Fruit fly (Drosophila melanogaster) whole organism, pupa: Measurements from ENCODE around the gene CG13364.

Experiments
- CG13204 ChIP-seq: fragments of 200-800 bp; sonication (Bioruptor generic); optimal IDR thresholded peaks from 2 replicates; lab custom pipeline; 2018; ENCODE audit warnings: missing biosample characterization, mild to moderate bottlenecking, missing genetic modification characterization, moderate library complexity
- CG17806 ChIP-seq: fragments of 200-800 bp; sonication (Bioruptor generic); optimal IDR thresholded peaks from 2 replicates; lab custom pipeline; 2018; ENCODE audit warnings: missing biosample characterization, mild to moderate bottlenecking, missing genetic modification characterization, moderate library complexity
- CG32121 ChIP-seq: fragments of 200-800 bp; sonication (Bioruptor generic); IDR thresholded peaks from 2 replicates; pipeline ENCODE4 v1.3.6; 2022; ENCODE audit warnings: missing biosample characterization, missing genetic modification characterization
- CG34367 ChIP-seq: fragments of 200-800 bp; sonication (Bioruptor generic); optimal IDR thresholded peaks from 2 replicates; lab custom pipeline; 2018; ENCODE audit warnings: missing biosample characterization, mild to moderate bottlenecking, missing genetic modification characterization
- CG4496 ChIP-seq: fragments of 200-800 bp; sonication (Bioruptor generic); IDR thresholded peaks from 3 replicates; pipeline ENCODE4 v1.3.6; 2022; ENCODE audit warnings: missing biosample characterization, missing genetic modification characterization
- CG8159 ChIP-seq: fragments of 200-800 bp; sonication (Bioruptor generic); optimal IDR thresholded peaks from 3 replicates; lab custom pipeline; 2018; ENCODE audit warnings: missing biosample characterization, mild to moderate bottlenecking, missing genetic modification characterization, moderate library complexity
- CG8301 ChIP-seq: fragments of 200-800 bp; sonication (Bioruptor generic); optimal IDR thresholded peaks from 2 replicates; lab custom pipeline; 2018; ENCODE audit warnings: missing biosample characterization, mild to moderate bottlenecking, missing genetic modification characterization
- CG9948 ChIP-seq: fragments of 200-800 bp; sonication (Bioruptor generic); optimal IDR thresholded peaks from 2 replicates; lab custom pipeline; 2018; ENCODE audit warnings: missing biosample characterization, mild to moderate bottlenecking, missing genetic modification characterization, moderate library complexity
- D1 ChIP-seq: fragments of 200-800 bp; sonication (Bioruptor generic); optimal IDR thresholded peaks from 2 replicates; lab custom pipeline; 2018; ENCODE audit warnings: missing biosample characterization, mild to moderate bottlenecking, missing genetic modification characterization, moderate library complexity
- Pif1B ChIP-seq: fragments of 200-800 bp; sonication (Bioruptor generic); optimal IDR thresholded peaks from 3 replicates; lab custom pipeline; 2016; ENCODE audit warnings: missing biosample characterization, missing genetic modification characterization
- Snoo ChIP-seq: fragments of 200-800 bp; sonication (Bioruptor generic); optimal IDR thresholded peaks from 3 replicates; lab custom pipeline; 2017; ENCODE audit warnings: missing biosample characterization, mild to moderate bottlenecking, missing genetic modification characterization, inconsistent platforms
- fd96Ca ChIP-seq: fragments of 200-800 bp; sonication (Bioruptor generic); IDR thresholded peaks from 3 replicates; pipeline ENCODE4 v1.3.6; 2022; ENCODE audit warnings: missing biosample characterization, missing genetic modification characterization
- gl ChIP-seq: fragments of 200-800 bp; sonication (Bioruptor generic); optimal IDR thresholded peaks from 2 replicates; lab custom pipeline; 2018; ENCODE audit warnings: missing biosample characterization, mild to moderate bottlenecking, missing genetic modification characterization

DNA sequence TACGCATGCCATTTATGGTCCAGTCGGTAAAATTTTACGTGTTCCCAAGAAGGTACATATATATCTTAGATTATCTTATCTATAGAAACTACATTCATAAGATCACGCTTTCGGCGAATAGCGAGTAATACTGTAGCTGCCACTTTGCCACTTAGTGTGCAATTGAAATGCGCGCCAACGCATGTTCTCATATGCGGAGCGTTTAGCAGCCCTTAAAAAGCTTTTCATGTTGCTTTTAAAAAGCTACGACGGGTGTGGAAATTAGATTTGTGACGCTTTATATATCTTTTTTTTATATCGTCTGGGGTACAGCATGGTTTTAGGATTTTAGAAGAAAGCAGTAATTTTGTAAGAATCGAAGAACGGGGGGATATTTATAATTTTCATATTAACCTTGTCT, 33.0 kb upstream of the CG13364 start:
- TF ChIP-seq CG8159 (tag; lab: Kevin White, UChicago) = no peak
- TF ChIP-seq gl (tag; lab: Kevin White, UChicago) = no peak
- no peak for TF ChIP-seq D1 (tag; lab: Kevin White, UChicago)
- no peak for TF ChIP-seq Snoo (tag; lab: Kevin White, UChicago)
- TF ChIP-seq CG34367 (tag; lab: Kevin White, UChicago) = no peak
- TF ChIP-seq fd96Ca (GFP tag; lab: Robert Waterston, UW) = no peak
- TF ChIP-seq CG17806 (tag; lab: Kevin White, UChicago) = no peak
- no peak for TF ChIP-seq CG4496 (GFP tag; lab: Robert Waterston, UW)
- TF ChIP-seq CG13204 = no peak
- TF ChIP-seq CG9948 (tag; lab: Kevin White, UChicago) = no peak
- TF ChIP-seq CG8301 (tag; lab: Kevin White, UChicago) = no peak
- no peak for TF ChIP-seq Pif1B
- TF ChIP-seq CG32121 (GFP tag; lab: Robert Waterston, UW) = no peak
